Worm (Caenorhabditis elegans): ENCODE data around the gene unc-16.

- no peak for TF ChIP-seq flt-1 (GFP tag; IDR thresholded peaks at IDR 0.05)
- TF ChIP-seq ztf-23 (GFP tag; IDR thresholded peaks at IDR 0.05): no peak
- no peak for TF ChIP-seq ref-1 (GFP tag; conservative IDR thresholded peaks at IDR 0.05)
Observed at ce11 chrIII:9568451-9568850, 22.4 kb downstream of the unc-16 start, which contains the start of gene C48B4.13.
